Worm (Caenorhabditis elegans) whole organism, L4 larva: ENCODE measurements around the gene ZK673.1.
A peak's percentile ranks its signal among the peaks of the same experiment; 100 is the strongest.

Source experiments
- D1046.2 ChIP-seq: fragments of 200-800 bp; sonication (Bioruptor generic); IDR thresholded peaks from 2 replicates; pipeline ENCODE4 v1.3.6; 2022; ENCODE audit warnings: missing genetic modification characterization, missing compliant biosample characterization
- F49E8.2 ChIP-seq: sonication (generic microtip); optimal IDR thresholded peaks from 2 replicates; lab custom pipeline; 2016; ENCODE audit warnings: missing compliant biosample characterization, mild to moderate bottlenecking, missing genetic modification characterization, borderline replicate concordance
- R02D3.7 ChIP-seq: fragments of 150-350 bp; sonication (generic microtip); optimal IDR thresholded peaks from 3 replicates; lab custom pipeline; 2014; ENCODE audit warnings: missing biosample characterization, missing genetic modification characterization
- T26A8.4 ChIP-seq: fragments of 200-800 bp; sonication (Bioruptor generic); IDR thresholded peaks from 2 replicates; pipeline ENCODE4 v1.3.6; 2022; ENCODE audit warnings: missing genetic modification characterization, missing compliant biosample characterization
- Y105C5A.15 ChIP-seq: fragments of 200-800 bp; sonication (Bioruptor generic); IDR thresholded peaks from 2 replicates; pipeline ENCODE4 v1.3.6; 2022; ENCODE audit warnings: missing genetic modification characterization, missing compliant biosample characterization
- Y5F2A.4 ChIP-seq: fragments of 200-800 bp; sonication (Bioruptor generic); optimal IDR thresholded peaks from 2 replicates; lab custom pipeline; 2018; ENCODE audit warnings: mild to moderate bottlenecking, missing genetic modification characterization, missing compliant biosample characterization
- ZK337.2 ChIP-seq: fragments of 200-800 bp; sonication (Bioruptor generic); IDR thresholded peaks from 2 replicates; pipeline ENCODE4 v1.3.6; 2022; ENCODE audit warnings: missing genetic modification reagents, missing genetic modification characterization, missing compliant biosample characterization
- ZK546.5 ChIP-seq, 2 experiments: sonication (generic microtip); optimal IDR thresholded peaks; 2 replicates each; lab custom pipeline; 2017; ENCODE audit warnings: missing biosample characterization in 2 of 2, missing genetic modification characterization in 2 of 2
- aha-1 ChIP-seq: fragments of 150-350 bp; peaks from one replicate; lab custom pipeline; 2014; ENCODE audit warnings: missing biosample characterization, missing genetic modification characterization
- ama-1 ChIP-seq: fragments of 150-350 bp; optimal IDR thresholded peaks from 2 replicates; lab custom pipeline; 2014; ENCODE audit warnings: inconsistent platforms, mixed read lengths
- arid-1 ChIP-seq: fragments of 200-800 bp; sonication (Bioruptor generic); conservative IDR thresholded peaks from 2 replicates; pipeline ENCODE4 v1.3.6; 2022; ENCODE audit warnings: missing genetic modification reagents, missing genetic modification characterization, missing compliant biosample characterization
- attf-4 ChIP-seq: sonication (generic microtip); optimal IDR thresholded peaks from 3 replicates; lab custom pipeline; 2017; ENCODE audit warnings: missing biosample characterization, missing genetic modification characterization
- ceh-20 ChIP-seq: fragments of 200-800 bp; sonication (Bioruptor generic); IDR thresholded peaks from 2 replicates; pipeline ENCODE4 v1.3.6; 2022; ENCODE audit warnings: missing genetic modification reagents, missing genetic modification characterization, missing compliant biosample characterization
- ceh-44 ChIP-seq: fragments of 200-800 bp; sonication (Bioruptor generic); IDR thresholded peaks from 2 replicates; pipeline ENCODE4 v1.3.6; 2022; ENCODE audit warnings: missing genetic modification reagents, missing genetic modification characterization, missing compliant biosample characterization
- ceh-82 ChIP-seq: sonication (generic microtip); optimal IDR thresholded peaks from 2 replicates; lab custom pipeline; 2017; ENCODE audit warnings: missing biosample characterization, missing genetic modification characterization
- ces-1 ChIP-seq: fragments of 150-350 bp; sonication (generic microtip); optimal IDR thresholded peaks from 4 replicates; lab custom pipeline; 2014; ENCODE audit warnings: missing biosample characterization, missing genetic modification reagents, missing genetic modification characterization
- cey-2 ChIP-seq: sonication (generic microtip); optimal IDR thresholded peaks from 3 replicates; lab custom pipeline; 2017; ENCODE audit warnings: missing genetic modification characterization, mild to moderate bottlenecking, missing compliant biosample characterization, antibody characterized with exemption, borderline replicate concordance; ENCODE audit not compliant: insufficient read depth
- ctbp-1 ChIP-seq: fragments of 200-800 bp; sonication (Bioruptor generic); IDR thresholded peaks from 2 replicates; pipeline ENCODE4 v1.3.6; 2022; ENCODE audit warnings: missing genetic modification reagents, missing genetic modification characterization, missing compliant biosample characterization
- daf-12 ChIP-seq: fragments of 150-350 bp; optimal IDR thresholded peaks from 2 replicates; lab custom pipeline; 2014; ENCODE audit warnings: missing biosample characterization, missing genetic modification reagents, missing genetic modification characterization
- daf-8 ChIP-seq: fragments of 200-800 bp; sonication (Bioruptor generic); IDR thresholded peaks from 2 replicates; pipeline ENCODE4 v1.3.6; 2022; ENCODE audit warnings: missing genetic modification characterization, missing compliant biosample characterization
- dpl-1 ChIP-seq: fragments of 150-350 bp; optimal IDR thresholded peaks from 2 replicates; lab custom pipeline; 2014; ENCODE audit warnings: missing biosample characterization, missing genetic modification reagents, missing genetic modification characterization
- duxl-1 ChIP-seq: sonication (generic microtip); optimal IDR thresholded peaks from 2 replicates; lab custom pipeline; 2016; ENCODE audit warnings: mild to moderate bottlenecking, missing genetic modification characterization, moderate library complexity, missing compliant biosample characterization; ENCODE audit not compliant: poor library complexity
- dve-1 ChIP-seq: sonication (generic microtip); optimal IDR thresholded peaks from 2 replicates; lab custom pipeline; 2017; ENCODE audit warnings: antibody characterized with exemption, mild to moderate bottlenecking, missing genetic modification characterization, missing compliant biosample characterization; ENCODE audit not compliant: insufficient read depth
- egl-27 ChIP-seq: sonication (generic microtip); optimal IDR thresholded peaks from 3 replicates; lab custom pipeline; 2017; ENCODE audit warnings: missing biosample characterization, missing genetic modification reagents, missing genetic modification characterization
- egl-43 ChIP-seq: fragments of 200-800 bp; sonication (Bioruptor generic); IDR thresholded peaks from 2 replicates; pipeline ENCODE4 v1.3.6; 2022; ENCODE audit warnings: missing genetic modification reagents, missing genetic modification characterization, missing compliant biosample characterization
- fos-1 ChIP-seq: fragments of 150-350 bp; optimal IDR thresholded peaks from 2 replicates; lab custom pipeline; 2014; ENCODE audit warnings: missing biosample characterization, missing genetic modification characterization
- hlh-11 ChIP-seq: fragments of 200-800 bp; sonication (Bioruptor generic); optimal IDR thresholded peaks from 2 replicates; lab custom pipeline; 2018; ENCODE audit warnings: mild to moderate bottlenecking, missing genetic modification characterization, missing compliant biosample characterization
- hmg-1.1 ChIP-seq: fragments of 200-800 bp; sonication (Bioruptor generic); IDR thresholded peaks from 2 replicates; pipeline ENCODE4 v1.3.6; 2022; ENCODE audit warnings: missing genetic modification reagents, missing genetic modification characterization, missing compliant biosample characterization
- lim-7 ChIP-seq: fragments of 200-800 bp; sonication (Bioruptor generic); IDR thresholded peaks from 2 replicates; pipeline ENCODE4 v1.3.6; 2022; ENCODE audit warnings: missing genetic modification characterization, missing compliant biosample characterization
- lin-13 ChIP-seq: fragments of 150-350 bp; optimal IDR thresholded peaks from 2 replicates; lab custom pipeline; 2014; ENCODE audit warnings: missing biosample characterization, missing genetic modification reagents, missing genetic modification characterization
- lin-15B ChIP-seq: fragments of 150-350 bp; sonication (generic microtip); optimal IDR thresholded peaks from 3 replicates; lab custom pipeline; 2014; ENCODE audit warnings: missing biosample characterization, missing genetic modification characterization
- lir-3 ChIP-seq: sonication (generic microtip); optimal IDR thresholded peaks from 2 replicates; lab custom pipeline; 2016; ENCODE audit warnings: mild to moderate bottlenecking, missing genetic modification characterization, missing compliant biosample characterization
- lsy-2 ChIP-seq, 2 experiments: fragments of 150-350 bp in 1 of 2; sonication (generic microtip) in 1 of 2; optimal IDR thresholded peaks; 2 replicates each; lab custom pipeline; 2014 to 2017; ENCODE audit warnings: missing biosample characterization in 2 of 2, missing genetic modification characterization in 2 of 2
- madf-5 ChIP-seq, 2 experiments: fragments of 200-800 bp; sonication (Bioruptor generic); IDR thresholded peaks; 2 replicates each; pipeline ENCODE4 v1.3.6; 2022; ENCODE audit warnings: missing compliant biosample characterization in 2 of 2, missing genetic modification characterization in 2 of 2
- madf-9 ChIP-seq: fragments of 200-800 bp; sonication (Bioruptor generic); conservative IDR thresholded peaks from 2 replicates; pipeline ENCODE4 v1.3.6; 2022; ENCODE audit warnings: missing genetic modification reagents, missing genetic modification characterization, missing compliant biosample characterization
- mep-1 ChIP-seq: fragments of 150-350 bp; sonication (generic microtip); optimal IDR thresholded peaks from 3 replicates; lab custom pipeline; 2014; ENCODE audit warnings: missing biosample characterization, missing genetic modification characterization
- mxl-3 ChIP-seq: fragments of 200-800 bp; sonication (Bioruptor generic); optimal IDR thresholded peaks from 2 replicates; lab custom pipeline; 2018; ENCODE audit warnings: mild to moderate bottlenecking, missing genetic modification characterization, missing compliant biosample characterization
- nhr-102 ChIP-seq: sonication (generic microtip); optimal IDR thresholded peaks from 2 replicates; lab custom pipeline; 2016; ENCODE audit warnings: mild to moderate bottlenecking, missing genetic modification characterization, moderate library complexity, missing compliant biosample characterization
- nhr-11 ChIP-seq: fragments of 150-350 bp; optimal IDR thresholded peaks from 2 replicates; lab custom pipeline; 2014; ENCODE audit warnings: missing biosample characterization, missing genetic modification characterization
- nhr-237 ChIP-seq: sonication (generic microtip); optimal IDR thresholded peaks from 2 replicates; lab custom pipeline; 2017; ENCODE audit warnings: missing biosample characterization, missing genetic modification characterization
- nhr-42 ChIP-seq: fragments of 200-800 bp; sonication (Bioruptor generic); IDR thresholded peaks from 2 replicates; pipeline ENCODE4 v1.3.6; 2022; ENCODE audit warnings: missing genetic modification characterization, missing compliant biosample characterization
- nhr-6 ChIP-seq: fragments of 150-350 bp; optimal IDR thresholded peaks from 2 replicates; lab custom pipeline; 2014; ENCODE audit warnings: missing biosample characterization, missing genetic modification characterization
- rbr-2 ChIP-seq: sonication (generic microtip); optimal IDR thresholded peaks from 2 replicates; lab custom pipeline; 2016; ENCODE audit warnings: missing genotype, missing genetic modification characterization, missing compliant biosample characterization
- sdz-12 ChIP-seq: fragments of 200-800 bp; sonication (Bioruptor generic); optimal IDR thresholded peaks from 2 replicates; lab custom pipeline; 2018; ENCODE audit warnings: mild to moderate bottlenecking, missing genetic modification characterization, missing compliant biosample characterization
- snpc-1.2 ChIP-seq: fragments of 200-800 bp; sonication (Bioruptor generic); IDR thresholded peaks from 2 replicates; pipeline ENCODE4 v1.3.6; 2022; ENCODE audit warnings: missing genetic modification reagents, missing genetic modification characterization, missing compliant biosample characterization
- spr-1 ChIP-seq: sonication (generic microtip); optimal IDR thresholded peaks from 2 replicates; lab custom pipeline; 2016; ENCODE audit warnings: mild to moderate bottlenecking, missing genetic modification characterization, missing compliant biosample characterization
- unc-39 ChIP-seq: sonication (generic microtip); optimal IDR thresholded peaks from 2 replicates; lab custom pipeline; 2017; ENCODE audit warnings: missing biosample characterization, missing genetic modification characterization
- zag-1 ChIP-seq: fragments of 150-350 bp; optimal IDR thresholded peaks from 2 replicates; lab custom pipeline; 2014; ENCODE audit warnings: missing biosample characterization, missing genetic modification characterization
- zfp-3 ChIP-seq: fragments of 200-800 bp; sonication (Bioruptor generic); conservative IDR thresholded peaks from 2 replicates; pipeline ENCODE4 v1.3.6; 2022; ENCODE audit warnings: missing genetic modification reagents, missing genetic modification characterization, missing compliant biosample characterization
- ztf-11 ChIP-seq: fragments of 150-350 bp; optimal IDR thresholded peaks from 2 replicates; lab custom pipeline; 2014; ENCODE audit warnings: missing biosample characterization, missing genetic modification characterization
- ztf-7 ChIP-seq: fragments of 150-350 bp; optimal IDR thresholded peaks from 2 replicates; lab custom pipeline; 2014; ENCODE audit warnings: missing biosample characterization, missing genetic modification characterization

ZK673.1 gene

ce11 chrII:10446300-10446699 lies 3.4 kb downstream of the ZK673.1 start (continued):
- no peak for TF ChIP-seq cey-2 (tag; lab: Kevin White, UChicago)
- TF ChIP-seq zag-1 (tag; lab: Kevin White, UChicago) = no peak
- TF ChIP-seq mxl-3 (GFP tag; lab: Kevin White, UChicago) = peak; percentile 21
- TF ChIP-seq sdz-12 = no peak
- TF ChIP-seq ztf-7 = no peak
- no peak for TF ChIP-seq hmg-1.1
- no peak for TF ChIP-seq madf-9 (GFP tag; lab: Robert Waterston, UW)
- no peak for TF ChIP-seq R02D3.7 (tag; lab: Kevin White, UChicago)
- TF ChIP-seq nhr-102 = no peak
- TF ChIP-seq snpc-1.2 = no peak
- TF ChIP-seq hlh-11 (tag; lab: Kevin White, UChicago) = peak; percentile 86
- TF ChIP-seq dpl-1 (GFP tag; lab: Kevin White, UChicago) = no peak
- TF ChIP-seq ctbp-1 (GFP tag; lab: Robert Waterston, UW) = no peak
- TF ChIP-seq egl-27 (tag; lab: Kevin White, UChicago) = no peak
- TF ChIP-seq unc-39 (tag; lab: Kevin White, UChicago) = no peak
- no peak for TF ChIP-seq lin-13 (GFP tag; lab: Kevin White, UChicago)
- TF ChIP-seq lim-7 = no peak
- no peak for TF ChIP-seq ZK546.5 (tag; optimal IDR thresholded peaks at IDR 0.05; lab: Kevin White, UChicago)
- TF ChIP-seq daf-12 = no peak
- no peak for TF ChIP-seq F49E8.2 (tag; lab: Kevin White, UChicago)
- peak; percentile 78 for TF ChIP-seq nhr-11
- TF ChIP-seq spr-1 = no peak
- no peak for TF ChIP-seq lin-15B (tag; lab: Kevin White, UChicago)
- peak in 1 of 2 experiments; percentile 29 for TF ChIP-seq lsy-2 (tag; optimal IDR thresholded peaks at IDR 0.05; lab: Kevin White, UChicago)
- no peak for TF ChIP-seq nhr-42 (GFP tag; lab: Robert Waterston, UW)
- TF ChIP-seq daf-8 (GFP tag; lab: Robert Waterston, UW) = no peak
- peak; percentile 80 for TF ChIP-seq dve-1
- no peak for TF ChIP-seq Y105C5A.15 (GFP tag; lab: Robert Waterston, UW)
- no peak for TF ChIP-seq madf-5 (GFP tag; IDR thresholded peaks at IDR 0.05; lab: Robert Waterston, UW)
- TF ChIP-seq egl-43 (GFP tag; lab: Robert Waterston, UW) = no peak
- TF ChIP-seq ces-1 (GFP tag; lab: Kevin White, UChicago) = no peak
- no peak for TF ChIP-seq attf-4 (tag; lab: Kevin White, UChicago)
- TF ChIP-seq nhr-6 (tag; lab: Kevin White, UChicago) = no peak
- TF ChIP-seq ZK337.2 (GFP tag; lab: Robert Waterston, UW) = no peak
- no peak for TF ChIP-seq mep-1 (tag; lab: Kevin White, UChicago)
- TF ChIP-seq duxl-1 (tag; lab: Kevin White, UChicago) = no peak
- TF ChIP-seq zfp-3 = no peak
- peak; percentile 69 for TF ChIP-seq ama-1
- TF ChIP-seq, all 104 proteins: peak for 15

ce11 chrII:10446814-10447213 lies 3.9 kb downstream of the ZK673.1 start:
- no peak for TF ChIP-seq dve-1
- TF ChIP-seq attf-4 (tag; lab: Kevin White, UChicago) = no peak
- no peak for TF ChIP-seq spr-1
- no peak for TF ChIP-seq Y5F2A.4 (GFP tag; lab: Kevin White, UChicago)
- no peak for TF ChIP-seq rbr-2
- no peak for TF ChIP-seq ceh-82
- TF ChIP-seq lsy-2 (tag; optimal IDR thresholded peaks at IDR 0.05; lab: Kevin White, UChicago) = no peak
- no peak for TF ChIP-seq daf-8 (GFP tag; lab: Robert Waterston, UW)
- 0 out of 2 replicates have a peak, but pooled peaks have one; percentile 14 for TF ChIP-seq egl-43 (GFP tag; lab: Robert Waterston, UW)
- no peak for TF ChIP-seq ztf-11
- TF ChIP-seq snpc-1.2 = no peak
- no peak for TF ChIP-seq ZK546.5 (tag; optimal IDR thresholded peaks at IDR 0.05; lab: Kevin White, UChicago)
- no peak for TF ChIP-seq D1046.2 (GFP tag; lab: Robert Waterston, UW)
- TF ChIP-seq lim-7 = no peak
- TF ChIP-seq ces-1 (GFP tag; lab: Kevin White, UChicago) = no peak
- TF ChIP-seq nhr-11 = peak; percentile 33
- no peak for TF ChIP-seq T26A8.4 (GFP tag; lab: Robert Waterston, UW)
- TF ChIP-seq nhr-237 (tag; lab: Kevin White, UChicago) = no peak
- no peak for TF ChIP-seq ztf-7
- TF ChIP-seq aha-1 (tag; lab: Kevin White, UChicago) = peak; percentile 74
- TF ChIP-seq sdz-12 = peak; percentile 44
- 0 out of 2 replicates have a peak, but pooled peaks have one; percentile 19 for TF ChIP-seq ceh-20 (GFP tag; lab: Robert Waterston, UW)
- no peak for TF ChIP-seq arid-1
- TF ChIP-seq lir-3 (tag; lab: Kevin White, UChicago) = no peak
- no peak for TF ChIP-seq ceh-44
- TF ChIP-seq fos-1 = no peak
